Worm (Caenorhabditis elegans) whole organism, early embryonic: ENCODE results near the gene unc-30.

Experiments
- B0310.2 ChIP-seq: sonication (generic microtip); optimal IDR thresholded peaks from 2 replicates; lab custom pipeline; 2016; ENCODE audit warnings: mild to moderate bottlenecking, missing genetic modification characterization, missing compliant biosample characterization
- F13C5.2 ChIP-seq: sonication (generic microtip); optimal IDR thresholded peaks from 2 replicates; lab custom pipeline; 2017; ENCODE audit warnings: mild to moderate bottlenecking, missing genetic modification characterization, inconsistent platforms, missing compliant biosample characterization
- aly-1 ChIP-seq: sonication (generic microtip); optimal IDR thresholded peaks from 2 replicates; lab custom pipeline; 2016; ENCODE audit warnings: missing genetic modification characterization, missing compliant biosample characterization
- ama-1 ChIP-seq: fragments of 150-350 bp; optimal IDR thresholded peaks from 2 replicates; lab custom pipeline; 2014
- ceh-13 ChIP-seq: fragments of 200-800 bp; sonication (Bioruptor generic); optimal IDR thresholded peaks from 2 replicates; lab custom pipeline; 2018; ENCODE audit warnings: mild to moderate bottlenecking, missing genetic modification characterization, missing compliant biosample characterization
- ceh-36 ChIP-seq: sonication (generic microtip); optimal IDR thresholded peaks from 2 replicates; lab custom pipeline; 2016; ENCODE audit warnings: missing genetic modification characterization, inconsistent platforms, missing compliant biosample characterization
- ets-7 ChIP-seq: sonication (generic microtip); optimal IDR thresholded peaks from 2 replicates; lab custom pipeline; 2016; ENCODE audit warnings: missing genotype, missing genetic modification characterization, missing compliant biosample characterization
- flt-1 ChIP-seq: fragments of 200-800 bp; sonication (Bioruptor generic); IDR thresholded peaks from 2 replicates; pipeline ENCODE4 v1.3.6; 2022; ENCODE audit warnings: missing genetic modification characterization, missing compliant biosample characterization
- hmbx-1 ChIP-seq: sonication (generic microtip); optimal IDR thresholded peaks from 2 replicates; lab custom pipeline; 2016; ENCODE audit warnings: mild to moderate bottlenecking, missing genetic modification characterization, missing compliant biosample characterization
- hmg-4 ChIP-seq: fragments of 200-800 bp; sonication (Bioruptor generic); optimal IDR thresholded peaks from 2 replicates; lab custom pipeline; 2018; ENCODE audit warnings: mild to moderate bottlenecking, missing genetic modification characterization, missing compliant biosample characterization
- hnd-1 ChIP-seq: sonication (generic microtip); optimal IDR thresholded peaks from 2 replicates; lab custom pipeline; 2016; ENCODE audit warnings: missing genetic modification characterization, missing compliant biosample characterization
- pes-1 ChIP-seq: fragments of 200-800 bp; sonication (Bioruptor generic); IDR thresholded peaks from 2 replicates; pipeline ENCODE4 v1.3.6; 2022; ENCODE audit warnings: missing genetic modification reagents, missing genetic modification characterization, missing compliant biosample characterization
- scrt-1 ChIP-seq: fragments of 200-800 bp; sonication (Bioruptor generic); IDR thresholded peaks from 2 replicates; pipeline ENCODE4 v1.3.6; 2022; ENCODE audit warnings: missing genetic modification characterization, missing compliant biosample characterization
- sea-1 ChIP-seq: fragments of 200-800 bp; sonication (Bioruptor generic); conservative IDR thresholded peaks from 2 replicates; pipeline ENCODE4 v1.3.6; 2022; ENCODE audit warnings: missing genetic modification characterization, missing compliant biosample characterization
- tbx-11 ChIP-seq: fragments of 200-800 bp; sonication (Bioruptor generic); IDR thresholded peaks from 2 replicates; pipeline ENCODE4 v1.3.6; 2022; ENCODE audit warnings: missing genetic modification characterization, missing compliant biosample characterization
- tbx-37 ChIP-seq: fragments of 200-800 bp; sonication (Bioruptor generic); conservative IDR thresholded peaks from 2 replicates; pipeline ENCODE4 v1.3.6; 2022; ENCODE audit warnings: missing genetic modification reagents, missing genetic modification characterization, missing compliant biosample characterization
- tra-4 ChIP-seq: sonication (generic microtip); optimal IDR thresholded peaks from 2 replicates; lab custom pipeline; 2017; ENCODE audit warnings: missing genetic modification characterization, missing compliant biosample characterization

unc-30 gene

ce11 chrIV:13118794-13119193, at the start of gene unc-30:
Gene unc-30, plus strand, starts transcription at chrIV:13118977.
- peak; percentile 63 for TF ChIP-seq ceh-36
- no peak for TF ChIP-seq hnd-1 (tag; lab: Kevin White, UChicago)

- TF ChIP-seq scrt-1 = no peak
- TF ChIP-seq sea-1 = no peak
Measured at ce11 chrIV:13070142-13070541, 48.6 kb upstream of the unc-30 start, which contains the start of gene scl-7. Gene scl-7, plus strand, starts transcription at chrIV:13070442.

ce11 chrIV:13071445-13071844, 47.3 kb upstream of the unc-30 start, which contains the start of gene scl-8:
Gene scl-8, plus strand, starts transcription at chrIV:13071745.
- TF ChIP-seq aly-1 (tag; lab: Kevin White, UChicago) (no peak), tbx-37 (GFP tag; lab: Robert Waterston, UW) (no peak)

- TF ChIP-seq ama-1 (lab: Kevin White, UChicago) = no peak
- no peak for TF ChIP-seq aly-1 (tag; lab: Kevin White, UChicago)
- no peak for TF ChIP-seq flt-1 (GFP tag; lab: Robert Waterston, UW)
- no peak for TF ChIP-seq pes-1
- TF ChIP-seq sea-1 = no peak
- TF ChIP-seq hnd-1 (tag; lab: Kevin White, UChicago) = no peak
- no peak for TF ChIP-seq scrt-1
- TF ChIP-seq tbx-37 (GFP tag; lab: Robert Waterston, UW) = no peak
- TF ChIP-seq B0310.2 (tag; lab: Kevin White, UChicago) = no peak
- no peak for TF ChIP-seq ets-7 (tag; lab: Kevin White, UChicago)
- TF ChIP-seq ceh-13 (GFP tag; lab: Kevin White, UChicago) = no peak
- no peak for TF ChIP-seq hmbx-1
- no peak for TF ChIP-seq ceh-36
- TF ChIP-seq F13C5.2 = no peak
- no peak for TF ChIP-seq hmg-4 (GFP tag; lab: Kevin White, UChicago)
- TF ChIP-seq tra-4 (tag; lab: Kevin White, UChicago) = no peak
- no peak for TF ChIP-seq tbx-11 (GFP tag; lab: Robert Waterston, UW)
Measured at ce11 chrIV:13075625-13076252, 43.0 kb upstream of the unc-30 start.

ce11 chrIV:13076620-13077019, 42.2 kb upstream of the unc-30 start, which contains the start of gene C39E9.7:
Gene C39E9.7, minus strand, starts transcription at chrIV:13076720.
- no peak for TF ChIP-seq hmg-4 (GFP tag; lab: Kevin White, UChicago)
- TF ChIP-seq B0310.2 (tag; lab: Kevin White, UChicago) = no peak
- TF ChIP-seq hnd-1 (tag; lab: Kevin White, UChicago) = no peak
- TF ChIP-seq scrt-1 = no peak
- no peak for TF ChIP-seq ama-1 (lab: Kevin White, UChicago)

ce11 chrIV:13077694-13078093, 41.1 kb upstream of the unc-30 start:
- TF ChIP-seq hnd-1 (tag; lab: Kevin White, UChicago) (no peak), hmg-4 (GFP tag; lab: Kevin White, UChicago) (no peak), B0310.2 (tag; lab: Kevin White, UChicago) (no peak), ceh-13 (GFP tag; lab: Kevin White, UChicago) (no peak), aly-1 (tag; lab: Kevin White, UChicago) (no peak), hmbx-1 (no peak), sea-1 (no peak), scrt-1 (no peak), F13C5.2 (no peak), ama-1 (lab: Kevin White, UChicago) (no peak), tbx-11 (GFP tag; lab: Robert Waterston, UW) (no peak), tra-4 (tag; lab: Kevin White, UChicago) (no peak), ceh-36 (no peak), pes-1 (no peak), tbx-37 (GFP tag; lab: Robert Waterston, UW) (no peak), ets-7 (tag; lab: Kevin White, UChicago) (no peak), flt-1 (GFP tag; lab: Robert Waterston, UW) (no peak)

- TF ChIP-seq pes-1 (no peak), F13C5.2 (no peak), ama-1 (lab: Kevin White, UChicago) (no peak), flt-1 (GFP tag; lab: Robert Waterston, UW) (no peak), tra-4 (tag; lab: Kevin White, UChicago) (no peak), hmg-4 (GFP tag; lab: Kevin White, UChicago) (no peak), B0310.2 (tag; lab: Kevin White, UChicago) (no peak), sea-1 (no peak), ceh-36 (no peak), tbx-37 (GFP tag; lab: Robert Waterston, UW) (no peak)
Measured at ce11 chrIV:13078342-13078741, 40.4 kb upstream of the unc-30 start.

ce11 chrIV:13079119-13079518, 39.7 kb upstream of the unc-30 start, which contains the start of gene C39E9.8:
Gene C39E9.8, plus strand, starts transcription at chrIV:13079446.
- TF ChIP-seq hmbx-1 (no peak), ceh-13 (GFP tag; lab: Kevin White, UChicago) (no peak), ama-1 (lab: Kevin White, UChicago) (no peak), ets-7 (tag; lab: Kevin White, UChicago) (no peak), hmg-4 (GFP tag; lab: Kevin White, UChicago) (no peak), sea-1 (no peak), aly-1 (tag; lab: Kevin White, UChicago) (no peak), tbx-11 (GFP tag; lab: Robert Waterston, UW) (no peak), B0310.2 (tag; lab: Kevin White, UChicago) (no peak), flt-1 (GFP tag; lab: Robert Waterston, UW) (no peak), pes-1 (no peak)
